Worm (Caenorhabditis elegans) whole organism, L4/young adult: ENCODE measurements around the gene Y49E10.27.

Experiments
- W03F9.2 ChIP-seq: fragments of 150-350 bp; optimal IDR thresholded peaks from 2 replicates; lab custom pipeline; 2014; ENCODE audit warnings: missing biosample characterization, missing genetic modification characterization
- him-1 ChIP-seq: sonication (generic microtip); optimal IDR thresholded peaks from 2 replicates; lab custom pipeline; 2016; ENCODE audit warnings: missing genotype, missing genetic modification reagents, missing genetic modification characterization, missing compliant biosample characterization

DNA sequence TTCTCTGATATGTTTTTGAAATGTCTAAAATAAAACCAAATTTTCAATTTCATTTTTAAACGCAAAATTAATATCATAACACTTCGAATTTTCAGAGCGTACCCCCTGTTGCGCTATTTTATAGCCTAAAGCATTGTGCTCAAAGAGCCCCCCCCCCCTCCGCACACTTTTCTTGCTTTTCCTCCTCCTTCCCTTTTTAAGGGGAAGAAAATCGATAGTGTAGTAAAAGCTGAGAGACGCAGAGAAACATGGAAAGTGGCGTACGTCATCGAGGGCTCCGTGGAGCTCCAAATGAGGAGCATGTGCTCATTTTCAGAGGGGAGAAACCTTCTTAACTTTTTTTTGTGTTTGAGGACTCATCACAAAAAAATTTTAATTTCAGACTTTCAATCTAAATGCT is 38.3 kb downstream of the Y49E10.27 start, which contains the start of gene cccp-1:
- TF ChIP-seq him-1 (tag; lab: Kevin White, UChicago), result peak; percentile 49
- TF ChIP-seq W03F9.2 (tag; lab: Kevin White, UChicago), result no peak
